Fruit fly (Drosophila melanogaster) whole organism, embryonic: Measurements from ENCODE around the gene Glyat.
A peak's percentile ranks its signal among the peaks of the same experiment; 100 is the strongest.

Experiments used
- BEAF-32 ChIP-seq: fragments of 200-800 bp; sonication (Bioruptor generic); optimal IDR thresholded peaks from 3 replicates; lab custom pipeline; 2017; ENCODE audit warnings: missing biosample characterization, missing genetic modification characterization, mild to moderate bottlenecking, moderate library complexity, missing genetic modification reagents
- Bdp1 ChIP-seq: fragments of 200-800 bp; sonication (Bioruptor generic); optimal IDR thresholded peaks from 3 replicates; lab custom pipeline; 2016; ENCODE audit warnings: missing biosample characterization, missing genetic modification characterization
- BtbVII ChIP-seq: fragments of 200-800 bp; sonication (Bioruptor generic); optimal IDR thresholded peaks from 3 replicates; lab custom pipeline; 2017; ENCODE audit warnings: missing biosample characterization, mild to moderate bottlenecking, missing genetic modification characterization
- CG10543 ChIP-seq: fragments of 200-800 bp; sonication (Bioruptor generic); optimal IDR thresholded peaks from 3 replicates; lab custom pipeline; 2017; ENCODE audit warnings: missing biosample characterization, mild to moderate bottlenecking, missing genetic modification characterization, moderate library complexity
- CG11695 ChIP-seq: fragments of 200-800 bp; sonication (Bioruptor generic); IDR thresholded peaks from 3 replicates; pipeline ENCODE4 v1.3.6; 2022; ENCODE audit warnings: missing biosample characterization, missing genetic modification characterization
- CG12659 ChIP-seq: fragments of 200-800 bp; sonication (Bioruptor generic); optimal IDR thresholded peaks from 3 replicates; lab custom pipeline; 2017; ENCODE audit warnings: mild to moderate bottlenecking, missing biosample characterization, missing genetic modification reagents, missing genetic modification characterization
- CG13296 ChIP-seq: fragments of 200-800 bp; sonication (Bioruptor generic); optimal IDR thresholded peaks from 3 replicates; lab custom pipeline; 2018; ENCODE audit warnings: missing biosample characterization, mild to moderate bottlenecking, missing genetic modification characterization
- CG15269 ChIP-seq: fragments of 200-800 bp; sonication (Bioruptor generic); optimal IDR thresholded peaks from 2 replicates; lab custom pipeline; 2018; ENCODE audit warnings: missing biosample characterization, mild to moderate bottlenecking, missing genetic modification characterization, moderate library complexity
- CG15479 ChIP-seq: fragments of 200-800 bp; sonication (Bioruptor generic); optimal IDR thresholded peaks from 3 replicates; lab custom pipeline; 2019; ENCODE audit warnings: missing biosample characterization, mild to moderate bottlenecking, missing genetic modification characterization, moderate library complexity
- CG18599 ChIP-seq: fragments of 200-800 bp; sonication (Bioruptor generic); optimal IDR thresholded peaks from 3 replicates; lab custom pipeline; 2017; ENCODE audit warnings: missing biosample characterization, missing genetic modification characterization, mild to moderate bottlenecking, moderate library complexity, missing genetic modification reagents
- CG30020 ChIP-seq: fragments of 200-800 bp; optimal IDR thresholded peaks from 2 replicates; lab custom pipeline; 2019; ENCODE audit warnings: missing biosample characterization, mild to moderate bottlenecking, missing genetic modification characterization, moderate library complexity
- CG31441 ChIP-seq: fragments of 200-800 bp; sonication (Bioruptor generic); IDR thresholded peaks from 2 replicates; pipeline ENCODE4 v1.3.6; 2022; ENCODE audit warnings: missing biosample characterization, missing genetic modification characterization
- CG34224 ChIP-seq: fragments of 200-800 bp; sonication (Bioruptor generic); IDR thresholded peaks from 3 replicates; pipeline ENCODE4 v1.3.6; 2022; ENCODE audit warnings: missing biosample characterization, missing genetic modification characterization; ENCODE audit not compliant: partially characterized antibody
- CG34422 ChIP-seq: fragments of 200-800 bp; sonication (Bioruptor generic); IDR thresholded peaks from 3 replicates; pipeline ENCODE4 v1.3.6; 2022; ENCODE audit warnings: missing biosample characterization, missing genetic modification characterization
- CG42726 ChIP-seq: fragments of 200-800 bp; sonication (Bioruptor generic); IDR thresholded peaks from 2 replicates; pipeline ENCODE4 v1.3.6; 2022; ENCODE audit warnings: missing biosample characterization, missing genetic modification characterization; ENCODE audit not compliant: partially characterized antibody
- CG6175 ChIP-seq: fragments of 200-800 bp; sonication (Bioruptor generic); IDR thresholded peaks from 3 replicates; pipeline ENCODE4 v1.3.6; 2022; ENCODE audit warnings: missing biosample characterization, missing genetic modification characterization
- CG9817 ChIP-seq: fragments of 200-800 bp; sonication (Bioruptor generic); optimal IDR thresholded peaks from 2 replicates; lab custom pipeline; 2018; ENCODE audit warnings: missing biosample characterization, mild to moderate bottlenecking, missing genetic modification characterization, moderate library complexity
- CTCF ChIP-seq: fragments of 200-800 bp; sonication (Bioruptor generic); optimal IDR thresholded peaks from 2 replicates; lab custom pipeline; 2017; ENCODE audit warnings: missing biosample characterization, mild to moderate bottlenecking, missing genetic modification characterization, moderate library complexity
- CoRest ChIP-seq: fragments of 200-800 bp; sonication (Bioruptor generic); optimal IDR thresholded peaks from 3 replicates; lab custom pipeline; 2018; ENCODE audit warnings: missing biosample characterization, mild to moderate bottlenecking, missing genetic modification characterization, moderate library complexity
- D ChIP-seq, 2 experiments: fragments of 200-800 bp in 1 of 2; fragments of >200 bp in 1 of 2; sonication (Bioruptor generic) in 1 of 2; optimal IDR thresholded peaks; 2 replicates in 1 of 2; 3 replicates in 1 of 2; lab custom pipeline; 2017; ENCODE audit warnings: mild to moderate bottlenecking in 1 of 2, missing biosample characterization in 1 of 2, missing genetic modification characterization in 1 of 2, missing genetic modification reagents in 1 of 2
- Dp ChIP-seq: fragments of 200-800 bp; sonication (Bioruptor generic); optimal IDR thresholded peaks from 2 replicates; lab custom pipeline; 2018; ENCODE audit warnings: missing biosample characterization, mild to moderate bottlenecking, missing genetic modification characterization, moderate library complexity
- Hsf ChIP-seq: fragments of 200-800 bp; sonication (Bioruptor generic); optimal IDR thresholded peaks from 3 replicates; lab custom pipeline; 2016; ENCODE audit warnings: missing biosample characterization, missing genetic modification characterization
- Lhr ChIP-seq: fragments of 200-800 bp; sonication (Bioruptor generic); optimal IDR thresholded peaks from 3 replicates; lab custom pipeline; 2017; ENCODE audit warnings: mild to moderate bottlenecking, missing biosample characterization, missing genetic modification reagents, missing genetic modification characterization
- Myb ChIP-seq: fragments of 200-800 bp; sonication (Bioruptor generic); optimal IDR thresholded peaks from 2 replicates; lab custom pipeline; 2016; ENCODE audit warnings: missing biosample characterization, missing genetic modification characterization
- Optix ChIP-seq: fragments of 200-800 bp; sonication (Bioruptor generic); IDR thresholded peaks from 3 replicates; pipeline ENCODE4 v1.3.6; 2022; ENCODE audit warnings: missing biosample characterization, missing genetic modification characterization
- YL-1 ChIP-seq: fragments of 200-800 bp; sonication (Bioruptor generic); optimal IDR thresholded peaks from 3 replicates; lab custom pipeline; 2017; ENCODE audit warnings: missing biosample characterization, mild to moderate bottlenecking, missing genetic modification characterization
- ash1 ChIP-seq: fragments of 200-800 bp; sonication (Bioruptor generic); optimal IDR thresholded peaks from 2 replicates; lab custom pipeline; 2018; ENCODE audit warnings: missing biosample characterization, mild to moderate bottlenecking, missing genetic modification characterization
- dm ChIP-seq: fragments of 200-800 bp; sonication (Bioruptor generic); optimal IDR thresholded peaks from 3 replicates; lab custom pipeline; 2016; ENCODE audit warnings: missing biosample characterization, missing genetic modification characterization
- dmrt11E ChIP-seq: fragments of 200-800 bp; sonication (Bioruptor generic); optimal IDR thresholded peaks from 3 replicates; lab custom pipeline; 2018; ENCODE audit warnings: missing biosample characterization, mild to moderate bottlenecking, missing genetic modification characterization, moderate library complexity
- eyg ChIP-seq: fragments of 200-800 bp; sonication (Bioruptor generic); optimal IDR thresholded peaks from 3 replicates; lab custom pipeline; 2016; ENCODE audit warnings: missing biosample characterization, missing genetic modification characterization
- fd96Cb ChIP-seq: fragments of 200-800 bp; sonication (Bioruptor generic); optimal IDR thresholded peaks from 2 replicates; lab custom pipeline; 2018; ENCODE audit warnings: missing biosample characterization, mild to moderate bottlenecking, missing genetic modification characterization, moderate library complexity
- ftz-f1 ChIP-seq: fragments of 200-800 bp; sonication (Bioruptor generic); optimal IDR thresholded peaks from 2 replicates; lab custom pipeline; 2016; ENCODE audit warnings: missing biosample characterization, missing genetic modification characterization
- gfzf ChIP-seq: fragments of 200-800 bp; sonication (Bioruptor generic); optimal IDR thresholded peaks from 2 replicates; lab custom pipeline; 2016; ENCODE audit warnings: missing biosample characterization, mild to moderate bottlenecking, missing genetic modification characterization, moderate library complexity
- gsb-n ChIP-seq: fragments of 200-800 bp; sonication (Bioruptor generic); optimal IDR thresholded peaks from 3 replicates; lab custom pipeline; 2018; ENCODE audit warnings: missing biosample characterization, mild to moderate bottlenecking, missing genetic modification characterization
- h ChIP-seq: fragments of >200 bp; optimal IDR thresholded peaks from 2 replicates; lab custom pipeline; 2017
- her ChIP-seq: fragments of 200-800 bp; sonication (Bioruptor generic); optimal IDR thresholded peaks from 2 replicates; lab custom pipeline; 2016; ENCODE audit warnings: missing biosample characterization, missing genetic modification characterization
- hkb ChIP-seq, 2 experiments: fragments of 200-800 bp in 1 of 2; fragments of >200 bp in 1 of 2; sonication (Bioruptor generic) in 1 of 2; IDR thresholded peaks in 1 of 2; optimal IDR thresholded peaks in 1 of 2; 2 replicates each; pipeline versions ENCODE4 v1.3.6 to Lab custom; 2017 to 2022; ENCODE audit warnings: missing biosample characterization in 1 of 2, missing genetic modification characterization in 1 of 2
- knrl ChIP-seq: fragments of 200-800 bp; sonication (Bioruptor generic); IDR thresholded peaks from 3 replicates; pipeline ENCODE4 v1.3.6; 2022; ENCODE audit warnings: missing biosample characterization, missing genetic modification characterization; ENCODE audit not compliant: partially characterized antibody
- lab ChIP-seq: fragments of 200-800 bp; sonication (Bioruptor generic); optimal IDR thresholded peaks from 3 replicates; lab custom pipeline; 2017; ENCODE audit warnings: missing biosample characterization, missing genetic modification characterization, mild to moderate bottlenecking, moderate library complexity, missing genetic modification reagents
- nmo ChIP-seq: fragments of 200-800 bp; sonication (Bioruptor generic); optimal IDR thresholded peaks from 2 replicates; lab custom pipeline; 2018; ENCODE audit warnings: missing biosample characterization, mild to moderate bottlenecking, missing genetic modification characterization, moderate library complexity
- nom ChIP-seq: fragments of 200-800 bp; sonication (Bioruptor generic); optimal IDR thresholded peaks from 2 replicates; lab custom pipeline; 2017; ENCODE audit warnings: missing biosample characterization, missing genetic modification characterization, mild to moderate bottlenecking, moderate library complexity, missing genetic modification reagents
- oc ChIP-seq: fragments of 200-800 bp; sonication (Bioruptor generic); optimal IDR thresholded peaks from 2 replicates; lab custom pipeline; 2018; ENCODE audit warnings: missing biosample characterization, mild to moderate bottlenecking, missing genetic modification characterization, moderate library complexity
- phol ChIP-seq: fragments of 200-800 bp; sonication (Bioruptor generic); optimal IDR thresholded peaks from 3 replicates; lab custom pipeline; 2018; ENCODE audit warnings: missing biosample characterization, mild to moderate bottlenecking, missing genetic modification characterization, moderate library complexity
- row ChIP-seq: fragments of 200-800 bp; sonication (Bioruptor generic); IDR thresholded peaks from 3 replicates; pipeline ENCODE4 v1.3.6; 2022; ENCODE audit warnings: missing biosample characterization, missing genetic modification characterization
- so ChIP-seq: fragments of 200-800 bp; sonication (Bioruptor generic); IDR thresholded peaks from 3 replicates; pipeline ENCODE4 v1.3.6; 2022; ENCODE audit warnings: missing biosample characterization, missing genetic modification characterization
- tx ChIP-seq: fragments of 200-800 bp; sonication (Bioruptor generic); optimal IDR thresholded peaks from 2 replicates; lab custom pipeline; 2016; ENCODE audit warnings: missing biosample characterization, missing genetic modification characterization
- zfh1 ChIP-seq: fragments of 200-800 bp; sonication (Bioruptor generic); IDR thresholded peaks from 3 replicates; pipeline ENCODE4 v1.3.6; 2022; ENCODE audit warnings: missing biosample characterization, missing genetic modification characterization

Glyat gene

DNA sequence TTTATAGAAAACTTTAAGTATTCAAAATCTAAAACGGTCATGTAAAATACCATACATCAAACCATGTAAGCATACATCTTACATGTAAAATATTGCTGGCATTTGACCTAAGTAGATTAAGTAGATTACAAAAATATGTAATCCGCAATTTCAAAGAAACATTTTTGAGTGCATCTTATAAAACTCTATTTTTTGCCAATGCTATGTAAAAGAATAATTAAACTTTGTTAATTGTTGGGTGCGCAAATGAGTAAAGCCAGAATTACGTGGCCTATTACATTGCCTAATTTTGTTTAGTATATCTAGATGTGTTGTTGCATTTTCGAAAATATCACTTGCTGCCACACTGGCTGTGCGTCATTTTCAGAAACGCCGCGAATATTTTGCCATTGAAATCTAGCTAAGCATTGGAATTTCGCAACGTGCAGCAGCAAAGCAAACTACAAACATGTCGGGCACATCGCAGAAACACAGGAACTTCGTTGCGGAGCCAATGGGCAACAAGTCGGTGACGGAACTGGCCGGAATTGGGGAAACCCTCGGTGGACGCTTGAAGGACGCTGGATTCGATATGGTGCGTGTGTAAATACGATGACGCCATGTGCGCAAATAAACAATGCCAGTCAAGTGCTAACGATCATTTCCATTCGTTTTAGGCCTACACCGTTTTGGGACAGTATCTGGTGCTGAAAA is 18.9 kb upstream of the Glyat start, which contains the start of gene baf (continued):
- peak; percentile 20 for TF ChIP-seq phol (tag; lab: Kevin White, UChicago)
- no peak for TF ChIP-seq oc (tag; lab: Kevin White, UChicago)
- peak; percentile 2 for TF ChIP-seq dmrt11E (tag; lab: Kevin White, UChicago)
- peak; percentile 18 for TF ChIP-seq YL-1 (GFP tag; lab: Kevin White, UChicago)
- peak; percentile 29 for TF ChIP-seq BEAF-32 (GFP tag; lab: Kevin White, UChicago)
- no peak for TF ChIP-seq CG9817 (tag; lab: Kevin White, UChicago)
- no peak for TF ChIP-seq CG6175 (GFP tag; lab: Robert Waterston, UW)
- TF ChIP-seq CG31441 (GFP tag; lab: Robert Waterston, UW): no peak
- peak; percentile 7 for TF ChIP-seq nmo
- peak; percentile 17 for TF ChIP-seq dm (GFP tag; lab: Kevin White, UChicago)
- TF ChIP-seq BtbVII (GFP tag; lab: Kevin White, UChicago): peak; percentile 13
- peak; percentile 85 for TF ChIP-seq gfzf (GFP tag; lab: Kevin White, UChicago)
- peak; percentile 4; the same call in 1 of the 2 replicates for TF ChIP-seq CG42726 (GFP tag; lab: Robert Waterston, UW)
- peak; percentile 63; the same call in 1 of the 3 replicates for TF ChIP-seq so (GFP tag; lab: Robert Waterston, UW)
- no peak for TF ChIP-seq lab (GFP tag; lab: Kevin White, UChicago)
- TF ChIP-seq Hsf (GFP tag; lab: Kevin White, UChicago): no peak
- TF ChIP-seq h (lab: Kevin White, UChicago): no peak
- peak; percentile 7 for TF ChIP-seq gsb-n
- TF ChIP-seq ash1 (GFP tag; lab: Kevin White, UChicago): no peak
- peak; percentile 60 for TF ChIP-seq Lhr (GFP tag; lab: Kevin White, UChicago)
- peak; percentile 42 for TF ChIP-seq D (optimal IDR thresholded peaks at IDR 0.05; lab: Kevin White, UChicago)
- TF ChIP-seq D (GFP tag; optimal IDR thresholded peaks at IDR 0.05; lab: Kevin White, UChicago): no peak
- TF ChIP-seq ftz-f1 (GFP tag; lab: Kevin White, UChicago): peak; percentile 37
- TF ChIP-seq CoRest: peak; percentile 9
- TF ChIP-seq nom: peak; percentile 59
- TF ChIP-seq CG13296 (GFP tag; lab: Kevin White, UChicago): peak; percentile 34
- TF ChIP-seq CG30020 (tag; lab: Kevin White, UChicago): peak; percentile 1
- peak; percentile 94 for TF ChIP-seq her (GFP tag; lab: Kevin White, UChicago)
- peak; percentile 30 for TF ChIP-seq CG12659 (GFP tag; lab: Kevin White, UChicago)
- peak; percentile 10 for TF ChIP-seq eyg
- peak; percentile 90 for TF ChIP-seq Myb
- TF ChIP-seq CG18599: no peak
- TF ChIP-seq knrl (GFP tag; lab: Robert Waterston, UW): peak; percentile 54; the same call in 2 of the 3 replicates
- no peak for TF ChIP-seq Bdp1 (GFP tag; lab: Kevin White, UChicago)
- no peak for TF ChIP-seq CG10543 (GFP tag; lab: Kevin White, UChicago)
- peak; percentile 62 for TF ChIP-seq Dp
- peak; percentile 68 for TF ChIP-seq CTCF
- TF ChIP-seq zfh1 (GFP tag; lab: Robert Waterston, UW): 0 out of 3 replicates have a peak, but pooled peaks have one; percentile 22
- peak; percentile 47; the same call in 1 of the 3 replicates for TF ChIP-seq CG34422 (GFP tag; lab: Robert Waterston, UW)
- no peak for TF ChIP-seq Optix
- peak; percentile 22; the same call in 2 of the 3 replicates for TF ChIP-seq CG34224 (GFP tag; lab: Robert Waterston, UW)
- 0 out of 3 replicates have a peak, but pooled peaks have one; percentile 14 for TF ChIP-seq row (GFP tag; lab: Robert Waterston, UW)
- TF ChIP-seq CG11695 (GFP tag; lab: Robert Waterston, UW): 0 out of 3 replicates have a peak, but pooled peaks have one; percentile 28
- no peak for TF ChIP-seq CG15269 (tag; lab: Kevin White, UChicago)
- no peak for TF ChIP-seq hkb (optimal IDR thresholded peaks at IDR 0.05; lab: Kevin White, UChicago)
- no peak for TF ChIP-seq hkb (GFP tag; IDR thresholded peaks at IDR 0.05; lab: Robert Waterston, UW)
- no peak for TF ChIP-seq fd96Cb (tag; lab: Kevin White, UChicago)
- TF ChIP-seq CG15479: peak; percentile 47
- TF ChIP-seq tx (GFP tag; lab: Kevin White, UChicago): no peak
